Fruit fly (Drosophila melanogaster) whole organism, embryonic: ENCODE results near the gene mthl6.

Experiments used
- ATbp ChIP-seq: fragments of 200-800 bp; sonication (Bioruptor generic); optimal IDR thresholded peaks from 2 replicates; lab custom pipeline; 2017; ENCODE audit warnings: missing biosample characterization, mild to moderate bottlenecking, missing genetic modification characterization, missing genetic modification reagents
- Adf1 ChIP-seq: fragments of 200-800 bp; sonication (Bioruptor generic); IDR thresholded peaks from 2 replicates; pipeline ENCODE4 v1.3.6; 2022; ENCODE audit warnings: missing biosample characterization, missing genetic modification characterization
- Awh ChIP-seq: fragments of 200-800 bp; sonication (Bioruptor generic); IDR thresholded peaks from 2 replicates; pipeline ENCODE4, ENCODE4 v1.3.6; 2022; ENCODE audit warnings: missing biosample characterization, missing genetic modification characterization
- Bgb ChIP-seq: fragments of 200-800 bp; sonication (Bioruptor generic); IDR thresholded peaks from 2 replicates; pipeline ENCODE4 v1.3.6; 2022; ENCODE audit warnings: missing biosample characterization, missing genetic modification characterization; ENCODE audit not compliant: partially characterized antibody
- C15 ChIP-seq: fragments of 200-800 bp; sonication (Bioruptor generic); IDR thresholded peaks from 3 replicates; pipeline ENCODE4 v1.3.6; 2022; ENCODE audit warnings: missing biosample characterization, missing genetic modification characterization
- CG11695 ChIP-seq: fragments of 200-800 bp; sonication (Bioruptor generic); IDR thresholded peaks from 3 replicates; pipeline ENCODE4 v1.3.6; 2022; ENCODE audit warnings: missing biosample characterization, missing genetic modification characterization
- CG11696 ChIP-seq: fragments of 200-800 bp; sonication (Bioruptor generic); IDR thresholded peaks from 2 replicates; pipeline ENCODE4 v1.3.6; 2022; ENCODE audit warnings: missing biosample characterization, missing genetic modification characterization
- CG11723 ChIP-seq: fragments of 200-800 bp; sonication (Bioruptor generic); optimal IDR thresholded peaks from 2 replicates; lab custom pipeline; 2017; ENCODE audit warnings: missing biosample characterization, mild to moderate bottlenecking, missing genetic modification characterization
- CG1233 ChIP-seq: fragments of 200-800 bp; sonication (Bioruptor generic); optimal IDR thresholded peaks from 4 replicates; lab custom pipeline; 2018; ENCODE audit warnings: missing biosample characterization, mild to moderate bottlenecking, missing genetic modification characterization
- CG17328 ChIP-seq: fragments of 200-800 bp; sonication (Bioruptor generic); IDR thresholded peaks from 2 replicates; pipeline ENCODE4 v1.3.6; 2022; ENCODE audit warnings: missing biosample characterization, missing genetic modification characterization
- CG2678 ChIP-seq: fragments of 200-800 bp; sonication (Bioruptor generic); optimal IDR thresholded peaks from 3 replicates; lab custom pipeline; 2019; ENCODE audit warnings: missing biosample characterization, mild to moderate bottlenecking, missing genetic modification characterization, moderate library complexity
- CG32767 ChIP-seq: fragments of 200-800 bp; sonication (Bioruptor generic); IDR thresholded peaks from 2 replicates; pipeline ENCODE4 v1.3.6; 2022; ENCODE audit warnings: missing biosample characterization, missing genetic modification characterization
- CG4820 ChIP-seq: fragments of 200-800 bp; sonication (Bioruptor generic); optimal IDR thresholded peaks from 3 replicates; lab custom pipeline; 2016; ENCODE audit warnings: missing biosample characterization, missing genetic modification characterization
- CG7839 ChIP-seq: fragments of 200-800 bp; sonication (Bioruptor generic); optimal IDR thresholded peaks from 3 replicates; lab custom pipeline; 2018; ENCODE audit warnings: missing biosample characterization, mild to moderate bottlenecking, missing genetic modification characterization, moderate library complexity
- CG9609 ChIP-seq: fragments of 200-800 bp; sonication (Bioruptor generic); optimal IDR thresholded peaks from 3 replicates; lab custom pipeline; 2016; ENCODE audit warnings: missing biosample characterization, missing genetic modification characterization
- CG9817 ChIP-seq: fragments of 200-800 bp; sonication (Bioruptor generic); optimal IDR thresholded peaks from 2 replicates; lab custom pipeline; 2018; ENCODE audit warnings: missing biosample characterization, mild to moderate bottlenecking, missing genetic modification characterization, moderate library complexity
- Camta ChIP-seq: fragments of 200-800 bp; sonication (Bioruptor generic); optimal IDR thresholded peaks from 2 replicates; lab custom pipeline; 2016; ENCODE audit warnings: missing biosample characterization, missing genetic modification characterization
- Dip3 ChIP-seq: fragments of 200-800 bp; sonication (Bioruptor generic); optimal IDR thresholded peaks from 3 replicates; lab custom pipeline; 2016; ENCODE audit warnings: missing biosample characterization, missing genetic modification characterization
- Eip74EF ChIP-seq, 2 experiments: fragments of 200-800 bp in 1 of 2; fragments of >200 bp in 1 of 2; sonication (Bioruptor generic) in 1 of 2; optimal IDR thresholded peaks; 2 replicates each; lab custom pipeline; 2017 to 2019; ENCODE audit warnings: missing biosample characterization in 2 of 2, missing genetic modification characterization in 2 of 2, mild to moderate bottlenecking in 1 of 2, moderate library complexity in 1 of 2
- Gsc ChIP-seq: fragments of 200-800 bp; sonication (Bioruptor generic); IDR thresholded peaks from 2 replicates; pipeline ENCODE4 v1.3.6; 2022; ENCODE audit warnings: missing biosample characterization, missing genetic modification characterization
- Hmr ChIP-seq: fragments of 200-800 bp; sonication (Bioruptor generic); optimal IDR thresholded peaks from 3 replicates; lab custom pipeline; 2017; ENCODE audit warnings: mild to moderate bottlenecking, missing biosample characterization, missing genetic modification reagents, missing genetic modification characterization
- Oli ChIP-seq: fragments of 200-800 bp; sonication (Bioruptor generic); optimal IDR thresholded peaks from 2 replicates; lab custom pipeline; 2018; ENCODE audit warnings: missing biosample characterization, mild to moderate bottlenecking, missing genetic modification characterization, moderate library complexity
- Optix ChIP-seq: fragments of 200-800 bp; sonication (Bioruptor generic); IDR thresholded peaks from 3 replicates; pipeline ENCODE4 v1.3.6; 2022; ENCODE audit warnings: missing biosample characterization, missing genetic modification characterization
- Pdp1 ChIP-seq, 2 experiments: fragments of 200-800 bp; sonication (Bioruptor generic); optimal IDR thresholded peaks; 3 replicates each; lab custom pipeline; 2016; ENCODE audit warnings: missing biosample characterization in 2 of 2, missing genetic modification characterization in 2 of 2, mild to moderate bottlenecking in 1 of 2, moderate library complexity in 1 of 2
- Sin3A ChIP-seq: fragments of >200 bp; optimal IDR thresholded peaks from 2 replicates; lab custom pipeline; 2018
- Taf1 ChIP-seq: fragments of 200-800 bp; sonication (Bioruptor generic); IDR thresholded peaks from 2 replicates; pipeline ENCODE4 v1.3.6; 2022; ENCODE audit warnings: missing biosample characterization, missing genetic modification characterization
- amos ChIP-seq: fragments of 200-800 bp; sonication (Bioruptor generic); IDR thresholded peaks from 2 replicates; pipeline ENCODE4 v1.3.6; 2022; ENCODE audit warnings: missing biosample characterization, missing genetic modification characterization; ENCODE audit not compliant: partially characterized antibody
- en ChIP-seq: fragments of 200-800 bp; sonication (Bioruptor generic); optimal IDR thresholded peaks from 2 replicates; lab custom pipeline; 2016; ENCODE audit warnings: missing biosample characterization, missing genetic modification characterization
- fd102C ChIP-seq: fragments of 200-800 bp; sonication (Bioruptor generic); optimal IDR thresholded peaks from 2 replicates; lab custom pipeline; 2018; ENCODE audit warnings: missing biosample characterization, mild to moderate bottlenecking, missing genetic modification characterization, moderate library complexity
- ftz-f1 ChIP-seq: fragments of 200-800 bp; sonication (Bioruptor generic); optimal IDR thresholded peaks from 2 replicates; lab custom pipeline; 2016; ENCODE audit warnings: missing biosample characterization, missing genetic modification characterization
- kay ChIP-seq: fragments of 200-800 bp; sonication (Bioruptor generic); optimal IDR thresholded peaks from 2 replicates; lab custom pipeline; 2016; ENCODE audit warnings: missing biosample characterization, missing genetic modification characterization
- pan ChIP-seq, 4 experiments: fragments of >200 bp in 3 of 4; fragments of 200-800 bp in 1 of 4; sonication (Bioruptor generic) in 1 of 4; optimal IDR thresholded peaks in 3 of 4; IDR thresholded peaks in 1 of 4; 2 replicates each; pipeline versions ENCODE4 v1.3.6 to Lab custom; 2017 to 2022; ENCODE audit warnings: missing biosample characterization in 2 of 4, missing genetic modification characterization in 2 of 4, mixed read lengths in 1 of 4
- sens ChIP-seq: fragments of 200-800 bp; sonication (Bioruptor generic); peaks from one replicate; lab custom pipeline; 2016; ENCODE audit warnings: missing biosample characterization, missing genetic modification characterization
- sr ChIP-seq: fragments of 200-800 bp; sonication (Bioruptor generic); IDR thresholded peaks from 3 replicates; pipeline ENCODE4 v1.3.6; 2022; ENCODE audit warnings: missing biosample characterization, missing genetic modification characterization
- tgo ChIP-seq: fragments of 200-800 bp; sonication (Bioruptor generic); IDR thresholded peaks from 3 replicates; pipeline ENCODE4 v1.3.6; 2022; ENCODE audit warnings: missing biosample characterization, missing genetic modification characterization
- vnd ChIP-seq: fragments of 200-800 bp; sonication (Bioruptor generic); IDR thresholded peaks from 3 replicates; pipeline ENCODE4 v1.3.6; 2022; ENCODE audit warnings: missing biosample characterization, missing genetic modification characterization; ENCODE audit not compliant: partially characterized antibody
- wek ChIP-seq: fragments of 200-800 bp; sonication (Bioruptor generic); optimal IDR thresholded peaks from 3 replicates; lab custom pipeline; 2018; ENCODE audit warnings: missing biosample characterization, mild to moderate bottlenecking, missing genetic modification characterization, moderate library complexity
- zfh2 ChIP-seq: fragments of 200-800 bp; sonication (Bioruptor generic); optimal IDR thresholded peaks from 2 replicates; lab custom pipeline; 2016; ENCODE audit warnings: missing biosample characterization, missing genetic modification characterization

mthl6 gene

DNA sequence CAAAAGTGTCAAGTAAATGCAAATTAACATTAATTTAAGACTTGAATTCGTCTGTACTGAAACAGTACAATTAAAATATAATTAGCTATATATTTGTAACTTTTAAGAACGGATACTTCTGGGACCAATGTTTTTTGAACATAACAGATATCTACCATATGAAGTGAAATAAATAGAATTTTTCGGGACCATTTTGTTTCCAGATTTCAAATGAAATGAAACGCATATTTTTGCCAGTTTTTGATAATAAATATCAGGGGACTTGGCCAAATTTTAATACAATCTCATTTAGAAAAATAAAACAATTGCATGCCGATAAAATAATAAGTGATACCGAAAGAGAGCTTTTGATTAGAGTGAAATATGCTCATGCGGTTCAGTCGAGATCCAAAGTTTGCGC lies at the start of gene mthl6:
mthl6 (plus strand) TSS at position 301 of the 400 bp plus-strand sequence.
- TF ChIP-seq ftz-f1 (no peak), CG4820 (GFP tag; lab: Kevin White, UChicago) (no peak), pan (optimal IDR thresholded peaks at IDR 0.05; lab: Kevin White, UChicago) (no peak), pan (GFP tag; optimal IDR thresholded peaks at IDR 0.05 in 1 of 2, IDR thresholded peaks at IDR 0.05 in 1 of 2) (no peak), Hmr (no peak), CG11723 (GFP tag; lab: Kevin White, UChicago) (no peak)
- TF ChIP-seq, all 482 proteins: peak for 0

DNA sequence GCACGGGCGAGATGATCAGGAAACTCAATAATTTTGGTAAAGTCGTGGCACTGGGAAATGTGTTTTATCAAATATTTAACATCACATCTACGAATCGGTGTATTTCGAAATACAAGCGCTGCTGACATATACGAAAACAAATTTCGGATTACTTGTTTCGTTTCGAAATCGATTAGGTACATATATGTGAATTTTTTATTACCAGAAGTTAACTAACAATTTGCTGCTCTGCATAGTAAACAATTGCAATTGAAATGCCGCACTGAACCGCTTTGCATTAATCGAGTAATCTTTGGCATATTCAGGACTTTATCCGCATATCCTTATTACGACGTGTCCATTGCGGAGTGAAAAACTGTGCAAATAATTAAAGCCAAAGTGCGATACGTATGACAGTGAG lies 48.4 kb upstream of the mthl6 start, which contains the start of gene CG14835:
CG14835 (minus strand) TSS at position 101 of the 400 bp plus-strand sequence.
- TF ChIP-seq CG7839 (tag; lab: Kevin White, UChicago) = no peak
- no peak for TF ChIP-seq vnd (GFP tag; lab: Robert Waterston, UW)
- TF ChIP-seq CG17328 = no peak
- TF ChIP-seq Taf1 (GFP tag; lab: Robert Waterston, UW) = no peak
- TF ChIP-seq Awh = no peak
- TF ChIP-seq sr (GFP tag; lab: Robert Waterston, UW) = no peak
- no peak for TF ChIP-seq kay (GFP tag; lab: Kevin White, UChicago)
- TF ChIP-seq Sin3A = no peak
- no peak for TF ChIP-seq Camta
- no peak for TF ChIP-seq Gsc (GFP tag; lab: Robert Waterston, UW)
- TF ChIP-seq Pdp1 (GFP tag; optimal IDR thresholded peaks at IDR 0.05; lab: Kevin White, UChicago) = no peak
- TF ChIP-seq CG9609 (GFP tag; lab: Kevin White, UChicago) = no peak
- TF ChIP-seq ftz-f1 = no peak
- TF ChIP-seq Bgb (GFP tag; lab: Robert Waterston, UW) = no peak
- no peak for TF ChIP-seq Adf1 (GFP tag; lab: Robert Waterston, UW)

DNA sequence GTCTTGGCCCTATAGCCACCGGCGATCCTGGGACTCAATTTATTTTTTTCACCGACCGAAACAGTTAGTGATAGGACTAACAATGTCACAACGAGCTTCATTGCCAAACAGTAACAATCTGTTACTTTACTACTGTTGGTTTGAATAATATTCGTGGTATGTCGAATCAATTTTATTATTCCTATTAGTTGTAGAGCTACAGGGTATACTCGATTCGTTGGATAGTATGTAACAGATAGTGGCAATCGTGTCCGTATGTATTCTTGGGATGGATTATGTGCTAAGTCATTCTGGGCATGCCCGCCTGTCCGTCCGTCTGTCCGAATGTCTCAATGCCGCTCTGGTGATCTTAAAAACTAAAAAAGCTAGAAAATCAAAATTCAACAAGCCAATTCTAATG lies 46.5 kb upstream of the mthl6 start, which contains the start of gene sphinx1:
sphinx1 (minus strand) TSS at position 101 of the 400 bp plus-strand sequence.
- no peak for TF ChIP-seq fd102C (GFP tag; lab: Kevin White, UChicago)
- no peak for TF ChIP-seq CG9817 (tag; lab: Kevin White, UChicago)
- TF ChIP-seq tgo = no peak
- TF ChIP-seq ATbp (GFP tag; lab: Kevin White, UChicago) = no peak
- TF ChIP-seq CG32767 = no peak
- TF ChIP-seq Dip3 (GFP tag; lab: Kevin White, UChicago) = no peak
- TF ChIP-seq Optix (GFP tag; lab: Robert Waterston, UW) = no peak
- TF ChIP-seq CG11695 (GFP tag; lab: Robert Waterston, UW) = no peak
- TF ChIP-seq Oli (tag; lab: Kevin White, UChicago) = no peak
- no peak for TF ChIP-seq Eip74EF (GFP tag; optimal IDR thresholded peaks at IDR 0.05; lab: Kevin White, UChicago)
- TF ChIP-seq zfh2 (GFP tag; lab: Kevin White, UChicago) = no peak
- TF ChIP-seq CG2678 (tag; lab: Kevin White, UChicago) = no peak
- TF ChIP-seq amos (GFP tag; lab: Robert Waterston, UW) = no peak
- TF ChIP-seq CG1233 = no peak
- TF ChIP-seq wek (GFP tag; lab: Kevin White, UChicago) = no peak
- TF ChIP-seq en (GFP tag; lab: Kevin White, UChicago) = no peak
- TF ChIP-seq CG11696 = no peak

DNA sequence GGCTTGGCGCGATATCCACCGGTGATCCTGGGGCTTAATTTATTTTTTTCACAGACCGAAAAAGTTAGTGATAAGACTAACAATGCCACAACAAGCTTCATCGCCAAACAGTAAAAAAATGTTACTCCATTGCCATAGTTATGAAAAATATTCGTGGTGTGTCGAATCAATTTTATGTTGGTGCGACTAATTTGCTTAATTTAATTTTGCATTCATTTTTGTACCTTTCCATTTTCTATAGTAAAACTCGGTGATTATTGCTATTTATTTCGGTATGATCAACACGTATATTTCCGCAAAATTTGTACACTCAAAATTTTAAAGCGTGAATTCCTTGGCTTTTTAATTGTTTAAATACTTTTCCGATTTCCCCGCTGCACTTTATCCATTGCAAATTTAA lies 45.1 kb upstream of the mthl6 start, which contains the start of gene sphinx2:
sphinx2 (minus strand) TSS at position 101 of the 400 bp plus-strand sequence.
- TF ChIP-seq C15 (GFP tag; lab: Robert Waterston, UW) = no peak
- TF ChIP-seq sens (GFP tag; lab: Kevin White, UChicago) = peak; percentile 18
